Fruit fly (Drosophila melanogaster) whole organism, wandering third instar larva: ENCODE measurements around the gene Pldn.

Experiments used
- Abd-B ChIP-seq: fragments of >200 bp; optimal IDR thresholded peaks from 2 replicates; lab custom pipeline; 2017; ENCODE audit warnings: missing biosample characterization, missing genetic modification characterization
- CrebA ChIP-seq: fragments of 200-800 bp; sonication (Bioruptor generic); optimal IDR thresholded peaks from 2 replicates; lab custom pipeline; 2016; ENCODE audit warnings: missing biosample characterization, mild to moderate bottlenecking, missing genetic modification characterization, borderline replicate concordance
- Dfd ChIP-seq: fragments of >200 bp; optimal IDR thresholded peaks from 2 replicates; lab custom pipeline; 2017; ENCODE audit warnings: missing biosample characterization, missing genetic modification characterization
- GATAd ChIP-seq: sonication (Bioruptor generic); optimal IDR thresholded peaks from 2 replicates; lab custom pipeline; 2016; ENCODE audit warnings: missing biosample characterization, missing genetic modification characterization
- Hnf4 ChIP-seq: fragments of 200-800 bp; sonication (Bioruptor generic); optimal IDR thresholded peaks from 2 replicates; lab custom pipeline; 2016; ENCODE audit warnings: missing biosample characterization, mild to moderate bottlenecking, missing genetic modification characterization
- Hr78 ChIP-seq: fragments of >200 bp; optimal IDR thresholded peaks from 2 replicates; lab custom pipeline; 2017; ENCODE audit warnings: missing biosample characterization, missing genetic modification characterization
- Mio ChIP-seq: sonication (Bioruptor generic); optimal IDR thresholded peaks from 2 replicates; lab custom pipeline; 2016; ENCODE audit warnings: missing biosample characterization, missing genetic modification characterization
- Myc ChIP-seq: fragments of >200 bp; optimal IDR thresholded peaks from 2 replicates; lab custom pipeline; 2017
- N ChIP-seq: fragments of >200 bp; optimal IDR thresholded peaks from 2 replicates; lab custom pipeline; 2018; ENCODE audit warnings: missing biosample characterization, missing external identifiers, missing genetic modification characterization
- OdsH ChIP-seq: fragments of 200-800 bp; sonication (Bioruptor generic); optimal IDR thresholded peaks from 2 replicates; lab custom pipeline; 2016; ENCODE audit warnings: missing biosample characterization, mild to moderate bottlenecking, missing genetic modification characterization
- Vsx2 ChIP-seq: fragments of 200-300, 225-300 bp; sonication (Bioruptor generic); optimal IDR thresholded peaks from 2 replicates; lab custom pipeline; 2018; ENCODE audit warnings: missing biosample characterization, missing genetic modification characterization; ENCODE audit not compliant: partially characterized antibody
- br ChIP-seq: fragments of 200-800 bp; sonication (Bioruptor generic); optimal IDR thresholded peaks from 2 replicates; lab custom pipeline; 2016; ENCODE audit warnings: missing biosample characterization, missing genetic modification characterization
- dl ChIP-seq, 2 experiments: fragments of 175-275, 200-275 bp in 1 of 2; fragments of 200-275 bp in 1 of 2; sonication (Bioruptor generic); optimal IDR thresholded peaks; lab custom pipeline; 2018; ENCODE audit warnings: mild to moderate bottlenecking in 2 of 2, missing biosample characterization in 2 of 2, missing genetic modification characterization in 2 of 2, moderate library complexity in 2 of 2; ENCODE audit not compliant: partially characterized antibody in 2 of 2, insufficient read depth in 1 of 2
- dsf ChIP-seq: sonication (Bioruptor generic); optimal IDR thresholded peaks from 2 replicates; lab custom pipeline; 2016; ENCODE audit warnings: missing biosample characterization, missing genetic modification characterization, borderline replicate concordance
- ey ChIP-seq: fragments of 200-800 bp; sonication (Bioruptor generic); optimal IDR thresholded peaks from 2 replicates; lab custom pipeline; 2016; ENCODE audit warnings: missing biosample characterization, missing genetic modification characterization
- fru ChIP-seq: fragments of 200-800 bp; sonication (Bioruptor generic); optimal IDR thresholded peaks from 3 replicates; lab custom pipeline; 2016; ENCODE audit warnings: missing biosample characterization, mild to moderate bottlenecking, missing genetic modification characterization
- pan ChIP-seq: fragments of >200 bp; optimal IDR thresholded peaks from 2 replicates; lab custom pipeline; 2017
- psq ChIP-seq: fragments of 200-800 bp; sonication (Bioruptor generic); optimal IDR thresholded peaks from 3 replicates; lab custom pipeline; 2017; ENCODE audit warnings: missing biosample characterization, mild to moderate bottlenecking, missing genetic modification characterization, moderate library complexity
- rgr ChIP-seq: fragments of 200-800 bp; sonication (Bioruptor generic); optimal IDR thresholded peaks from 3 replicates; lab custom pipeline; 2016; ENCODE audit warnings: missing biosample characterization, mild to moderate bottlenecking, missing genetic modification characterization
- sage ChIP-seq: fragments of 200-800 bp; sonication (Bioruptor generic); optimal IDR thresholded peaks from 2 replicates; lab custom pipeline; 2016; ENCODE audit warnings: missing biosample characterization, mild to moderate bottlenecking, missing genetic modification characterization
- sv ChIP-seq: fragments of 200-800 bp; sonication (Bioruptor generic); optimal IDR thresholded peaks from 3 replicates; lab custom pipeline; 2016; ENCODE audit warnings: missing biosample characterization, missing genetic modification characterization
- tai ChIP-seq: sonication (Bioruptor generic); optimal IDR thresholded peaks from 2 replicates; lab custom pipeline; 2016; ENCODE audit warnings: missing biosample characterization, missing genetic modification characterization
- usp ChIP-seq: fragments of >200 bp; optimal IDR thresholded peaks from 2 replicates; lab custom pipeline; 2017; ENCODE audit warnings: missing biosample characterization, missing genetic modification characterization
- woc ChIP-seq: sonication (Bioruptor generic); optimal IDR thresholded peaks from 2 replicates; lab custom pipeline; 2016; ENCODE audit warnings: missing biosample characterization, mild to moderate bottlenecking, missing genetic modification characterization

Gene Pldn

dm6 chr3L:11648410-11648809, 42.8 kb downstream of the Pldn start, which contains the start of the genes RIOK1 and Polr3H (continued):
- TF ChIP-seq ey, result peak; percentile 78
- TF ChIP-seq Dfd, result no peak
- TF ChIP-seq woc (GFP tag; lab: Kevin White, UChicago), result no peak
- no peak for TF ChIP-seq Hr78
- peak; percentile 76 for TF ChIP-seq rgr (GFP tag; lab: Kevin White, UChicago)
- TF ChIP-seq pan, result no peak
- TF ChIP-seq dl (GFP tag; optimal IDR thresholded peaks at IDR 0.05; lab: Kevin White, UChicago; ENCODE audit: insufficient read depth in 1 of 2, partially characterized antibody in 2 of 2), result no peak
- no peak for TF ChIP-seq Vsx2
- peak; percentile 58 for TF ChIP-seq br (GFP tag; lab: Kevin White, UChicago)
- TF ChIP-seq N (GFP tag; lab: Kevin White, UChicago), result no peak
- TF ChIP-seq, all 38 proteins: peak for 10

dm6 chr3L:11645933-11646332, 45.3 kb downstream of the Pldn start, which contains the start of gene CG6071:
Gene CG6071, minus strand, starts transcription at chr3L:11646033.
- no peak for TF ChIP-seq psq (GFP tag; lab: Kevin White, UChicago)
- TF ChIP-seq CrebA, result no peak
- no peak for TF ChIP-seq br (GFP tag; lab: Kevin White, UChicago)
- no peak for TF ChIP-seq Abd-B (GFP tag; lab: Kevin White, UChicago)
- TF ChIP-seq Mio (GFP tag; lab: Kevin White, UChicago), result no peak
- TF ChIP-seq N (GFP tag; lab: Kevin White, UChicago), result no peak
- no peak for TF ChIP-seq Myc (lab: Kevin White, UChicago)
- no peak for TF ChIP-seq fru (GFP tag; lab: Kevin White, UChicago)
- TF ChIP-seq Vsx2, result no peak
- no peak for TF ChIP-seq usp (GFP tag; lab: Kevin White, UChicago)
- no peak for TF ChIP-seq Hnf4 (GFP tag; lab: Kevin White, UChicago)
- TF ChIP-seq sv (GFP tag; lab: Kevin White, UChicago), result no peak
- TF ChIP-seq dsf (GFP tag; lab: Kevin White, UChicago), result no peak
- TF ChIP-seq OdsH (GFP tag; lab: Kevin White, UChicago), result no peak
- no peak for TF ChIP-seq GATAd (GFP tag; lab: Kevin White, UChicago)
- TF ChIP-seq tai (GFP tag; lab: Kevin White, UChicago), result no peak
- no peak for TF ChIP-seq sage (GFP tag; lab: Kevin White, UChicago)
- no peak for TF ChIP-seq pan
